Fruit fly (Drosophila melanogaster): ENCODE results near the gene mtd.

Gene mtd

dm6 chr3R:5256462-5257146, 93.6 kb downstream of the mtd start, which contains the start of the genes Enoph and Hph (continued):
- TF ChIP-seq CG17359 (tag; optimal IDR thresholded peaks at IDR 0.05) (peak; percentile 58), CG8388 (GFP tag; optimal IDR thresholded peaks at IDR 0.05) (peak; percentile 25), Hr51 (GFP tag; optimal IDR thresholded peaks at IDR 0.05) (peak; percentile 40 to 57), ase (GFP tag; IDR thresholded peaks at IDR 0.05) (0 out of 3 replicates have a peak, but pooled peaks have one; percentile 45), chif (GFP tag; optimal IDR thresholded peaks at IDR 0.05) (peak; percentile 17 to 43), CG12071 (GFP tag; optimal IDR thresholded peaks at IDR 0.05) (no peak), CG9932 (GFP tag; IDR thresholded peaks at IDR 0.05) (peak; percentile 82), Dref (GFP tag; IDR thresholded peaks at IDR 0.05) (peak; percentile 88), D19B (GFP tag; optimal IDR thresholded peaks at IDR 0.05) (peak; percentile 31), CG17361 (GFP tag; IDR thresholded peaks at IDR 0.05) (peak; percentile 86), CG1529 (GFP tag; optimal IDR thresholded peaks at IDR 0.05) (peak; percentile 1), ato (GFP tag; IDR thresholded peaks at IDR 0.05; ENCODE audit: partially characterized antibody) (peak; percentile 66), kah (GFP tag; optimal IDR thresholded peaks at IDR 0.05) (no peak), CG5180 (GFP tag; optimal IDR thresholded peaks at IDR 0.05) (peak; percentile 30), gsb (GFP tag; IDR thresholded peaks at IDR 0.05) (no peak), zf30C (GFP tag; optimal IDR thresholded peaks at IDR 0.05) (no peak), pita (GFP tag; optimal IDR thresholded peaks at IDR 0.05) (no peak), dmrt11E (tag; optimal IDR thresholded peaks at IDR 0.05) (peak; percentile 56), Dbx (GFP tag; IDR thresholded peaks at IDR 0.05) (peak; percentile 78), Hey (tag; optimal IDR thresholded peaks at IDR 0.05) (no peak), sima (GFP tag; optimal IDR thresholded peaks at IDR 0.05) (no peak), CG18476 (GFP tag; optimal IDR thresholded peaks at IDR 0.05) (peak; percentile 24), CG16813 (GFP tag; IDR thresholded peaks at IDR 0.05; ENCODE audit: partially characterized antibody) (peak; percentile 84), Sox102F (GFP tag; optimal IDR thresholded peaks at IDR 0.05) (peak; percentile 63), stc (GFP tag; IDR thresholded peaks at IDR 0.05) (no peak), tll (GFP tag; optimal IDR thresholded peaks at IDR 0.05) (no peak), CG15269 (tag; optimal IDR thresholded peaks at IDR 0.05) (peak; percentile 67), CG7271 (tag; optimal IDR thresholded peaks at IDR 0.05) (no peak), CG14050 (GFP tag; IDR thresholded peaks at IDR 0.05) (no peak), dysf (GFP tag; IDR thresholded peaks at IDR 0.05) (peak; percentile 73), exex (tag; optimal IDR thresholded peaks at IDR 0.05) (peak; percentile 11), CG16815 (GFP tag; optimal IDR thresholded peaks at IDR 0.05) (peak; percentile 22), ash1 (GFP tag; optimal IDR thresholded peaks at IDR 0.05) (no peak), cg (GFP tag; optimal IDR thresholded peaks at IDR 0.05) (no peak), CG11504 (tag; optimal IDR thresholded peaks at IDR 0.05) (peak; percentile 73), BtbVII (GFP tag; optimal IDR thresholded peaks at IDR 0.05) (peak; percentile 47), sna (GFP tag; IDR thresholded peaks at IDR 0.05; ENCODE audit: partially characterized antibody) (peak; percentile 57; the same call in 1 of the 2 replicates), ci (GFP tag; IDR thresholded peaks at IDR 0.05) (no peak), CG11093 (GFP tag; IDR thresholded peaks at IDR 0.05) (peak; percentile 54; the same call in 1 of the 3 replicates), CG8089 (GFP tag; optimal IDR thresholded peaks at IDR 0.05) (no peak), CG1233 (GFP tag; optimal IDR thresholded peaks at IDR 0.05) (peak; percentile 38), Ets97D (GFP tag; optimal IDR thresholded peaks at IDR 0.05) (peak; percentile 62), HHEX (GFP tag; optimal IDR thresholded peaks at IDR 0.05) (peak; percentile 48), Adf1 (GFP tag; IDR thresholded peaks at IDR 0.05) (no peak), hb (GFP tag; IDR thresholded peaks at IDR 0.05; ENCODE audit: partially characterized antibody) (peak; percentile 81), HmgD (GFP tag; optimal IDR thresholded peaks at IDR 0.05) (peak; percentile 42), CG7786 (GFP tag; optimal IDR thresholded peaks at IDR 0.05) (peak; percentile 51), bowl (GFP tag; IDR thresholded peaks at IDR 0.05) (no peak)

All from whole organism, embryonic.